Fruit fly (Drosophila melanogaster) whole organism, prepupa: Measurements from ENCODE around the gene Icmt.

Source experiments
- CG11902 ChIP-seq: fragments of 200-800 bp; sonication (Bioruptor generic); optimal IDR thresholded peaks from 3 replicates; lab custom pipeline; 2016; ENCODE audit warnings: missing biosample characterization, missing genetic modification characterization
- CG15336 ChIP-seq: fragments of 200-800 bp; sonication (Bioruptor generic); IDR thresholded peaks from 2 replicates; pipeline ENCODE4 v1.3.6; 2022; ENCODE audit warnings: missing biosample characterization, missing genetic modification characterization
- CG4318 ChIP-seq: fragments of 200-800 bp; sonication (Bioruptor generic); optimal IDR thresholded peaks from 3 replicates; lab custom pipeline; 2017; ENCODE audit warnings: missing biosample characterization, mild to moderate bottlenecking, missing genetic modification characterization
- CG6276 ChIP-seq: fragments of 200-800 bp; sonication (Bioruptor generic); optimal IDR thresholded peaks from 2 replicates; lab custom pipeline; 2017; ENCODE audit warnings: missing biosample characterization, mild to moderate bottlenecking, missing genetic modification characterization
- CG8319 ChIP-seq: fragments of 200-800 bp; sonication (Bioruptor generic); optimal IDR thresholded peaks from 3 replicates; lab custom pipeline; 2016; ENCODE audit warnings: missing biosample characterization, missing genetic modification characterization
- CG8632 ChIP-seq: fragments of 200-800 bp; sonication (Bioruptor generic); optimal IDR thresholded peaks from 3 replicates; lab custom pipeline; 2016; ENCODE audit warnings: missing biosample characterization, missing genetic modification characterization
- CG9139 ChIP-seq: fragments of 200-800 bp; sonication (Bioruptor generic); optimal IDR thresholded peaks from 3 replicates; lab custom pipeline; 2017; ENCODE audit warnings: missing biosample characterization, mild to moderate bottlenecking, missing genetic modification characterization
- Gug ChIP-seq: fragments of 200-800 bp; sonication (Bioruptor generic); IDR thresholded peaks from 2 replicates; pipeline ENCODE4 v1.3.6; 2022; ENCODE audit warnings: missing biosample characterization, missing genetic modification characterization
- Lpt ChIP-seq: fragments of 200-800 bp; sonication (Bioruptor generic); optimal IDR thresholded peaks from 3 replicates; lab custom pipeline; 2016; ENCODE audit warnings: missing biosample characterization, missing genetic modification characterization
- Sox102F ChIP-seq: fragments of 200-800 bp; sonication (Bioruptor generic); optimal IDR thresholded peaks from 2 replicates; lab custom pipeline; 2016; ENCODE audit warnings: missing biosample characterization, mild to moderate bottlenecking, missing genetic modification characterization
- acj6 ChIP-seq: fragments of 200-800 bp; sonication (Bioruptor generic); optimal IDR thresholded peaks from 3 replicates; lab custom pipeline; 2016; ENCODE audit warnings: missing biosample characterization, missing genetic modification characterization
- fkh ChIP-seq: fragments of 200-800 bp; sonication (Bioruptor generic); optimal IDR thresholded peaks from 3 replicates; lab custom pipeline; 2017; ENCODE audit warnings: missing biosample characterization, mild to moderate bottlenecking, missing genetic modification characterization, moderate library complexity

DNA sequence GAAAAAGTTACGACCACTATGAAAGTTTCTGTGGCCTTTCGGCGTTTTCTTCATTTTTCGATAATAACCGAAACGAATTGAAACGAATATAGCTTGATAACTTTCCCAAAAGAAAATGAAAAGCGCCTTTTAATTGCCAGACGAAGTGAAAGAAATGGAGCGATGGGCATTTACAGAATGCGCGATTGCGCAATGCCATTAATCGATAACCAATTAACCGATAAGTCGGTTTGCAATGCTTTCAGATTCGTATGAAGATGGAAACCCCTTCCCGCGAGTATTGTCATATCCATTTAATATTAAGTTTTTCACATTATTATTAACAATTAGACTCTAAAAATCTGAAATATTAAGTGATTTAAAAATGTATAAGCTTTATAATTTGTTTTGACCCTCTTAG is 9.3 kb downstream of the Icmt start:
- TF ChIP-seq CG6276 (GFP tag; lab: Kevin White, UChicago) (no peak), CG11902 (GFP tag; lab: Kevin White, UChicago) (no peak), Gug (GFP tag; lab: Robert Waterston, UW) (no peak), fkh (GFP tag; lab: Kevin White, UChicago) (no peak), CG9139 (GFP tag; lab: Kevin White, UChicago) (no peak), CG8632 (GFP tag; lab: Kevin White, UChicago) (no peak), CG15336 (GFP tag; lab: Robert Waterston, UW) (no peak), CG8319 (GFP tag; lab: Kevin White, UChicago) (no peak), acj6 (no peak), Lpt (no peak), CG4318 (GFP tag; lab: Kevin White, UChicago) (no peak), Sox102F (no peak)
